Fruit fly (Drosophila melanogaster): Measurements from ENCODE around the gene CG6299.

- no peak for TF ChIP-seq insv (optimal IDR thresholded peaks at IDR 0.05)
- no peak for TF ChIP-seq h (optimal IDR thresholded peaks at IDR 0.05)
- no peak for TF ChIP-seq psq (optimal IDR thresholded peaks at IDR 0.05)
Measured at dm6 chrX:15482236-15482660, 19.7 kb downstream of the CG6299 start, which contains the start of gene CG6340.

Measured in Kc167 (cell line).